Worm (Caenorhabditis elegans) whole organism, young adult: Measurements from ENCODE around the gene F01D5.10.
A peak's percentile ranks its signal among the peaks of the same experiment; 100 is the strongest.

Experiments used
- B0019.2 ChIP-seq: fragments of 200-800 bp; sonication (Bioruptor generic); conservative IDR thresholded peaks from 2 replicates; pipeline ENCODE4 v1.3.6; 2022; ENCODE audit warnings: missing genetic modification reagents, missing genetic modification characterization, missing compliant biosample characterization
- B0336.3 ChIP-seq: fragments of 200-800 bp; sonication (Bioruptor generic); IDR thresholded peaks from 2 replicates; pipeline ENCODE4 v1.3.6; 2022; ENCODE audit warnings: missing genetic modification characterization, missing compliant biosample characterization
- C06A6.2 ChIP-seq: fragments of 200-800 bp; sonication (Bioruptor generic); conservative IDR thresholded peaks from 2 replicates; pipeline ENCODE4 v1.3.6; 2022; ENCODE audit warnings: missing genetic modification characterization, missing compliant biosample characterization
- C17E4.6 ChIP-seq: fragments of 200-800 bp; sonication (Bioruptor generic); IDR thresholded peaks from 2 replicates; pipeline ENCODE4 v1.3.6; 2022; ENCODE audit warnings: missing genetic modification reagents, missing genetic modification characterization, missing compliant biosample characterization
- D2030.7 ChIP-seq: fragments of 200-800 bp; sonication (Bioruptor generic); IDR thresholded peaks from 2 replicates; pipeline ENCODE4 v1.3.6; 2022; ENCODE audit warnings: missing genetic modification reagents, missing genetic modification characterization, missing compliant biosample characterization
- F37B4.10 ChIP-seq: fragments of 200-800 bp; sonication (Bioruptor generic); IDR thresholded peaks from 2 replicates; pipeline ENCODE4 v1.3.6; 2022; ENCODE audit warnings: missing genetic modification characterization, missing compliant biosample characterization
- F39B2.1 ChIP-seq: fragments of 200-800 bp; sonication (Bioruptor generic); IDR thresholded peaks from 2 replicates; pipeline ENCODE4 v1.3.6; 2022; ENCODE audit warnings: missing genetic modification reagents, missing genetic modification characterization, missing compliant biosample characterization
- F57C9.4 ChIP-seq: sonication (generic microtip); optimal IDR thresholded peaks from 2 replicates; lab custom pipeline; 2017; ENCODE audit warnings: mild to moderate bottlenecking, missing genetic modification characterization, missing compliant biosample characterization
- T07F8.4 ChIP-seq: sonication (generic microtip); optimal IDR thresholded peaks from 2 replicates; lab custom pipeline; 2016; ENCODE audit warnings: mild to moderate bottlenecking, missing genetic modification characterization, moderate library complexity, missing compliant biosample characterization
- Y53G8AR.9 ChIP-seq: fragments of 200-800 bp; sonication (Bioruptor generic); conservative IDR thresholded peaks from 2 replicates; pipeline ENCODE4 v1.3.6; 2022; ENCODE audit warnings: missing genetic modification reagents, missing genetic modification characterization, missing compliant biosample characterization
- ZK185.1 ChIP-seq: sonication (generic microtip); optimal IDR thresholded peaks from 2 replicates; lab custom pipeline; 2016; ENCODE audit warnings: mild to moderate bottlenecking, missing genetic modification characterization, missing compliant biosample characterization; ENCODE audit not compliant: poor library complexity, severe bottlenecking
- akir-1 ChIP-seq: fragments of 200-800 bp; sonication (Bioruptor generic); optimal IDR thresholded peaks from 2 replicates; lab custom pipeline; 2018; ENCODE audit warnings: mild to moderate bottlenecking, missing genetic modification characterization, moderate library complexity, missing compliant biosample characterization
- ama-1 ChIP-seq, 3 experiments: fragments of 150-350 bp in 1 of 3; sonication (generic microtip) in 2 of 3; optimal IDR thresholded peaks; 2 replicates each; lab custom pipeline; 2014 to 2018; ENCODE audit warnings: missing biosample characterization in 2 of 3, missing genetic modification characterization in 2 of 3, missing genetic modification reagents in 2 of 3
- attf-3 ChIP-seq: fragments of 200-800 bp; sonication (Bioruptor generic); conservative IDR thresholded peaks from 2 replicates; pipeline ENCODE4 v1.3.6; 2022; ENCODE audit warnings: missing genetic modification reagents, missing genetic modification characterization, missing compliant biosample characterization
- cebp-1 ChIP-seq, 2 experiments: fragments of 200-800 bp in 1 of 2; sonication (Bioruptor generic) in 1 of 2; sonication (generic microtip) in 1 of 2; IDR thresholded peaks in 1 of 2; optimal IDR thresholded peaks in 1 of 2; 2 replicates each; pipeline versions ENCODE4 v1.3.6 to Lab custom; 2017 to 2022; ENCODE audit warnings: missing compliant biosample characterization in 2 of 2, missing genetic modification characterization in 2 of 2, mild to moderate bottlenecking in 1 of 2, missing genetic modification reagents in 1 of 2, moderate library complexity in 1 of 2
- ceh-58 ChIP-seq: fragments of 200-800 bp; sonication (Bioruptor generic); IDR thresholded peaks from 2 replicates; pipeline ENCODE4 v1.3.6; 2022; ENCODE audit warnings: missing genetic modification characterization, missing compliant biosample characterization
- die-1 ChIP-seq: sonication (generic microtip); optimal IDR thresholded peaks from 2 replicates; lab custom pipeline; 2016; ENCODE audit warnings: missing genotype, mild to moderate bottlenecking, missing genetic modification characterization, missing compliant biosample characterization
- dpff-1 ChIP-seq: sonication (generic microtip); optimal IDR thresholded peaks from 2 replicates; lab custom pipeline; 2017; ENCODE audit warnings: mild to moderate bottlenecking, missing genetic modification characterization, missing compliant biosample characterization
- fkh-3 ChIP-seq: sonication (generic microtip); optimal IDR thresholded peaks from 2 replicates; lab custom pipeline; 2016; ENCODE audit warnings: mild to moderate bottlenecking, missing genetic modification characterization, missing compliant biosample characterization
- hlh-12 ChIP-seq: sonication (generic microtip); optimal IDR thresholded peaks from 2 replicates; lab custom pipeline; 2016; ENCODE audit warnings: missing genetic modification characterization, missing compliant biosample characterization
- let-607 ChIP-seq, 2 experiments: fragments of 200-800 bp in 1 of 2; sonication (Bioruptor generic) in 1 of 2; sonication (generic microtip) in 1 of 2; optimal IDR thresholded peaks; 2 replicates each; lab custom pipeline; 2016 to 2018; ENCODE audit warnings: mild to moderate bottlenecking in 2 of 2, missing compliant biosample characterization in 2 of 2, missing genetic modification characterization in 2 of 2, moderate library complexity in 2 of 2, missing genotype in 1 of 2
- lin-26 ChIP-seq: fragments of 200-800 bp; sonication (Bioruptor generic); IDR thresholded peaks from 2 replicates; pipeline ENCODE4 v1.3.6; 2022; ENCODE audit warnings: missing genetic modification reagents, missing genetic modification characterization, missing compliant biosample characterization
- lsl-1 ChIP-seq: fragments of 200-800 bp; sonication (Bioruptor generic); optimal IDR thresholded peaks from 2 replicates; lab custom pipeline; 2018; ENCODE audit warnings: mild to moderate bottlenecking, missing genetic modification characterization, moderate library complexity, missing compliant biosample characterization
- mel-28 ChIP-seq: sonication (generic microtip); optimal IDR thresholded peaks from 2 replicates; lab custom pipeline; 2016; ENCODE audit warnings: borderline replicate concordance, mild to moderate bottlenecking, missing genetic modification characterization, missing compliant biosample characterization
- mes-4 ChIP-seq: sonication (generic microtip); optimal IDR thresholded peaks from 2 replicates; lab custom pipeline; 2016; ENCODE audit warnings: missing genotype, missing genetic modification characterization, missing compliant biosample characterization
- mxl-1 ChIP-seq: sonication (generic microtip); optimal IDR thresholded peaks from 2 replicates; lab custom pipeline; 2016; ENCODE audit warnings: missing genetic modification characterization, missing compliant biosample characterization
- nhr-80 ChIP-seq: sonication (generic microtip); optimal IDR thresholded peaks from 2 replicates; lab custom pipeline; 2016; ENCODE audit warnings: missing genetic modification characterization, missing compliant biosample characterization
- nhr-90 ChIP-seq: sonication (generic microtip); optimal IDR thresholded peaks from 2 replicates; lab custom pipeline; 2016; ENCODE audit warnings: missing genotype, mild to moderate bottlenecking, missing genetic modification characterization, missing compliant biosample characterization
- snpc-1.3 ChIP-seq: sonication (generic microtip); optimal IDR thresholded peaks from 2 replicates; lab custom pipeline; 2017; ENCODE audit warnings: missing genetic modification characterization, mild to moderate bottlenecking, missing compliant biosample characterization, antibody characterized with exemption, moderate library complexity, missing genotype, missing genetic modification reagents; ENCODE audit not compliant: insufficient read depth
- snpc-4 ChIP-seq, 5 experiments: fragments of 150-350 bp in 1 of 5; sonication (generic microtip) in 4 of 5; optimal IDR thresholded peaks; 2 replicates each; lab custom pipeline; 2014 to 2018; ENCODE audit warnings: missing genetic modification characterization in 5 of 5, missing biosample characterization in 3 of 5, antibody characterized with exemption in 2 of 5, mild to moderate bottlenecking in 2 of 5, missing compliant biosample characterization in 2 of 5, missing genotype in 2 of 5, moderate library complexity in 2 of 5, missing genetic modification reagents in 1 of 5
- somi-1 ChIP-seq: fragments of 200-800 bp; sonication (Bioruptor generic); optimal IDR thresholded peaks from 2 replicates; lab custom pipeline; 2018; ENCODE audit warnings: mild to moderate bottlenecking, missing genetic modification characterization, missing compliant biosample characterization
- tlf-1 ChIP-seq: fragments of 200-800 bp; sonication (Bioruptor generic); optimal IDR thresholded peaks from 2 replicates; lab custom pipeline; 2018; ENCODE audit warnings: mild to moderate bottlenecking, missing genetic modification characterization, missing compliant biosample characterization
- unc-62 ChIP-seq: fragments of 150-350 bp; optimal IDR thresholded peaks from 2 replicates; lab custom pipeline; 2014; ENCODE audit warnings: missing biosample characterization, missing genetic modification reagents, missing genetic modification characterization
- ztf-18 ChIP-seq: sonication (generic microtip); optimal IDR thresholded peaks from 2 replicates; lab custom pipeline; 2016; ENCODE audit warnings: missing genotype, mild to moderate bottlenecking, missing genetic modification characterization, missing compliant biosample characterization
- ztf-26 ChIP-seq: sonication (generic microtip); optimal IDR thresholded peaks from 2 replicates; lab custom pipeline; 2017; ENCODE audit warnings: missing genetic modification characterization, missing compliant biosample characterization
- ztf-3 ChIP-seq: fragments of 200-800 bp; sonication (Bioruptor generic); optimal IDR thresholded peaks from 2 replicates; lab custom pipeline; 2018; ENCODE audit warnings: mild to moderate bottlenecking, missing genetic modification characterization, missing compliant biosample characterization
- ztf-6 ChIP-seq: fragments of 200-800 bp; sonication (Bioruptor generic); IDR thresholded peaks from 2 replicates; pipeline ENCODE4 v1.3.6; 2022; ENCODE audit warnings: missing genetic modification reagents, missing genetic modification characterization, missing compliant biosample characterization

F01D5.10 gene

ce11 chrII:14044199-14044598 is 23.1 kb upstream of the F01D5.10 start (continued):
- peak; percentile 92 for TF ChIP-seq nhr-80 (tag; lab: Kevin White, UChicago)
- TF ChIP-seq, all 124 proteins: peak for 21

- no peak for TF ChIP-seq ztf-3
- TF ChIP-seq B0336.3 = no peak
- no peak for TF ChIP-seq dpff-1 (tag; lab: Kevin White, UChicago)
- no peak for TF ChIP-seq cebp-1 (GFP tag; IDR thresholded peaks at IDR 0.05; lab: Robert Waterston, UW)
- TF ChIP-seq cebp-1 (tag; optimal IDR thresholded peaks at IDR 0.05; lab: Kevin White, UChicago) = peak; percentile 32
- TF ChIP-seq B0019.2 (GFP tag; lab: Robert Waterston, UW) = no peak
- TF ChIP-seq attf-3 = no peak
- no peak for TF ChIP-seq F57C9.4
- TF ChIP-seq T07F8.4 = no peak
- no peak for TF ChIP-seq hlh-12
- TF ChIP-seq ceh-58 = no peak
- TF ChIP-seq let-607 (tag; optimal IDR thresholded peaks at IDR 0.05; lab: Kevin White, UChicago) = peak; percentile 5 to 27
- TF ChIP-seq D2030.7 (GFP tag; lab: Robert Waterston, UW) = no peak
- TF ChIP-seq C06A6.2 = no peak
- no peak for TF ChIP-seq lsl-1
- no peak for TF ChIP-seq ama-1 (optimal IDR thresholded peaks at IDR 0.05; lab: Kevin White, UChicago)
- TF ChIP-seq ama-1 (GFP tag; optimal IDR thresholded peaks at IDR 0.05; lab: Kevin White, UChicago) = no peak
- TF ChIP-seq snpc-4 (GFP tag; optimal IDR thresholded peaks at IDR 0.05; lab: Kevin White, UChicago) = no peak
- TF ChIP-seq snpc-4 (tag; optimal IDR thresholded peaks at IDR 0.05; lab: Kevin White, UChicago) = peak in 1 of 4 experiments; percentile 25
- no peak for TF ChIP-seq snpc-1.3 (tag; lab: Kevin White, UChicago)
- TF ChIP-seq ztf-26 (tag; lab: Kevin White, UChicago) = no peak
- no peak for TF ChIP-seq Y53G8AR.9 (GFP tag; lab: Robert Waterston, UW)
- no peak for TF ChIP-seq akir-1 (GFP tag; lab: Kevin White, UChicago)
- peak; percentile 32; the same call in 1 of the 2 replicates for TF ChIP-seq lin-26
- TF ChIP-seq die-1 (tag; lab: Kevin White, UChicago) = no peak
- no peak for TF ChIP-seq F39B2.1 (GFP tag; lab: Robert Waterston, UW)
- TF ChIP-seq nhr-80 (tag; lab: Kevin White, UChicago) = peak; percentile 74
- no peak for TF ChIP-seq nhr-90
- no peak for TF ChIP-seq ztf-18 (tag; lab: Kevin White, UChicago)
- no peak for TF ChIP-seq mel-28 (tag; lab: Kevin White, UChicago)
- no peak for TF ChIP-seq mes-4 (tag; lab: Kevin White, UChicago)
- no peak for TF ChIP-seq unc-62 (GFP tag; lab: Kevin White, UChicago)
- TF ChIP-seq ztf-6 = no peak
- TF ChIP-seq ZK185.1 = no peak
- no peak for TF ChIP-seq C17E4.6
- TF ChIP-seq F37B4.10 (GFP tag; lab: Robert Waterston, UW) = no peak
- TF ChIP-seq somi-1 (GFP tag; lab: Kevin White, UChicago) = no peak
- TF ChIP-seq mxl-1 (tag; lab: Kevin White, UChicago) = no peak
- no peak for TF ChIP-seq tlf-1 (GFP tag; lab: Kevin White, UChicago)
- no peak for TF ChIP-seq fkh-3 (tag; lab: Kevin White, UChicago)
These were observed 21.9 kb upstream of the F01D5.10 start for ce11 chrII:14042836-14043604.
